Worm (Caenorhabditis elegans) whole organism, mixed stage, embryonic: ENCODE measurements around the gene Y48C3A.18.
A peak's percentile ranks its signal among the peaks of the same experiment; 100 is the strongest.

ENCODE experiments used
- M03D4.4 ChIP-seq: sonication (generic microtip); optimal IDR thresholded peaks from 2 replicates; lab custom pipeline; 2017; ENCODE audit warnings: mild to moderate bottlenecking, missing genetic modification characterization, missing compliant biosample characterization
- bed-3 ChIP-seq: fragments of 200-800 bp; sonication (Bioruptor generic); optimal IDR thresholded peaks from 3 replicates; lab custom pipeline; 2018; ENCODE audit warnings: mild to moderate bottlenecking, missing genetic modification characterization, moderate library complexity, missing compliant biosample characterization
- blmp-1 ChIP-seq: fragments of 150-350 bp; optimal IDR thresholded peaks from 2 replicates; lab custom pipeline; 2014; ENCODE audit warnings: missing biosample characterization, missing genetic modification characterization
- ceh-39 ChIP-seq: fragments of 150-350 bp; optimal IDR thresholded peaks from 2 replicates; lab custom pipeline; 2014; ENCODE audit warnings: missing biosample characterization, missing genetic modification characterization
- ceh-43 ChIP-seq: fragments of 200-800 bp; sonication (Bioruptor generic); optimal IDR thresholded peaks from 2 replicates; lab custom pipeline; 2018; ENCODE audit warnings: mild to moderate bottlenecking, missing genetic modification characterization, moderate library complexity, missing compliant biosample characterization
- ceh-83 ChIP-seq: fragments of 200-800 bp; sonication (Bioruptor generic); optimal IDR thresholded peaks from 2 replicates; lab custom pipeline; 2018; ENCODE audit warnings: mild to moderate bottlenecking, missing genetic modification characterization, missing compliant biosample characterization
- ces-1 ChIP-seq: fragments of 150-350 bp; optimal IDR thresholded peaks from 2 replicates; lab custom pipeline; 2014; ENCODE audit warnings: missing biosample characterization, missing genetic modification reagents, missing genetic modification characterization
- cnd-1 ChIP-seq: fragments of 200-800 bp; sonication (Bioruptor generic); optimal IDR thresholded peaks from 2 replicates; lab custom pipeline; 2018; ENCODE audit warnings: mild to moderate bottlenecking, missing genetic modification characterization, missing compliant biosample characterization
- drap-1 ChIP-seq: fragments of 200-800 bp; sonication (Bioruptor generic); optimal IDR thresholded peaks from 3 replicates; lab custom pipeline; 2018; ENCODE audit warnings: mild to moderate bottlenecking, missing genetic modification characterization, missing compliant biosample characterization
- elt-1 ChIP-seq: sonication (generic microtip); optimal IDR thresholded peaks from 2 replicates; lab custom pipeline; 2017; ENCODE audit warnings: missing genetic modification characterization, mild to moderate bottlenecking, missing compliant biosample characterization, antibody characterized with exemption, moderate library complexity, borderline replicate concordance; ENCODE audit not compliant: insufficient read depth
- elt-3 ChIP-seq: fragments of 150-350 bp; optimal IDR thresholded peaks from 2 replicates; lab custom pipeline; 2014; ENCODE audit warnings: missing biosample characterization, missing genetic modification characterization
- flh-1 ChIP-seq: fragments of 200-800 bp; sonication (Bioruptor generic); optimal IDR thresholded peaks from 2 replicates; lab custom pipeline; 2018; ENCODE audit warnings: mild to moderate bottlenecking, missing genetic modification characterization, moderate library complexity, missing compliant biosample characterization
- ham-2 ChIP-seq: fragments of 200-800 bp; sonication (Bioruptor generic); optimal IDR thresholded peaks from 2 replicates; lab custom pipeline; 2018; ENCODE audit warnings: mild to moderate bottlenecking, missing genetic modification characterization, missing compliant biosample characterization
- hlh-1 ChIP-seq: fragments of 150-350 bp; optimal IDR thresholded peaks from 2 replicates; lab custom pipeline; 2014; ENCODE audit warnings: missing biosample characterization, missing genetic modification reagents, missing genetic modification characterization
- lin-13 ChIP-seq: fragments of 150-350 bp; optimal IDR thresholded peaks from 2 replicates; lab custom pipeline; 2014; ENCODE audit warnings: missing biosample characterization, missing genetic modification characterization
- lin-32 ChIP-seq: fragments of 200-800 bp; sonication (Bioruptor generic); optimal IDR thresholded peaks from 2 replicates; lab custom pipeline; 2018; ENCODE audit warnings: mild to moderate bottlenecking, missing genetic modification characterization, missing compliant biosample characterization
- lsy-2 ChIP-seq: fragments of 150-350 bp; optimal IDR thresholded peaks from 2 replicates; lab custom pipeline; 2014; ENCODE audit warnings: missing biosample characterization, missing genetic modification characterization
- mab-5 ChIP-seq: fragments of 150-350 bp; optimal IDR thresholded peaks from 2 replicates; lab custom pipeline; 2014; ENCODE audit warnings: missing biosample characterization, missing genetic modification characterization
- mep-1 ChIP-seq: fragments of 150-350 bp; optimal IDR thresholded peaks from 2 replicates; lab custom pipeline; 2017; ENCODE audit warnings: missing biosample characterization, missing genetic modification reagents, missing genetic modification characterization, inconsistent platforms
- mls-2 ChIP-seq: sonication (generic microtip); optimal IDR thresholded peaks from 2 replicates; lab custom pipeline; 2016; ENCODE audit warnings: mild to moderate bottlenecking, missing genetic modification characterization, moderate library complexity, missing compliant biosample characterization
- nhr-2 ChIP-seq: fragments of 150-350 bp; optimal IDR thresholded peaks from 2 replicates; lab custom pipeline; 2014; ENCODE audit warnings: missing biosample characterization, missing genetic modification characterization
- nhr-237 ChIP-seq: fragments of 150-350 bp; optimal IDR thresholded peaks from 2 replicates; lab custom pipeline; 2014; ENCODE audit warnings: missing biosample characterization, missing genetic modification characterization
- nhr-28 ChIP-seq: fragments of 150-350 bp; optimal IDR thresholded peaks from 2 replicates; lab custom pipeline; 2014; ENCODE audit warnings: missing biosample characterization, missing genetic modification characterization
- nhr-76 ChIP-seq: sonication (generic microtip); optimal IDR thresholded peaks from 2 replicates; lab custom pipeline; 2017; ENCODE audit warnings: missing biosample characterization, missing genetic modification characterization
- pha-4 ChIP-seq: fragments of 150-350 bp; optimal IDR thresholded peaks from 2 replicates; lab custom pipeline; 2018; ENCODE audit warnings: missing biosample characterization, missing genetic modification reagents, missing genetic modification characterization
- sem-2 ChIP-seq: fragments of 200-800 bp; sonication (Bioruptor generic); optimal IDR thresholded peaks from 2 replicates; lab custom pipeline; 2018; ENCODE audit warnings: mild to moderate bottlenecking, missing genetic modification characterization, missing compliant biosample characterization
- snpc-4 ChIP-seq: fragments of 150-350 bp; optimal IDR thresholded peaks from 2 replicates; lab custom pipeline; 2014; ENCODE audit warnings: missing biosample characterization, missing genetic modification characterization
- sptf-1 ChIP-seq: sonication (generic microtip); optimal IDR thresholded peaks from 2 replicates; lab custom pipeline; 2017; ENCODE audit warnings: mild to moderate bottlenecking, missing genetic modification characterization, moderate library complexity, missing compliant biosample characterization
- tbx-8 ChIP-seq: fragments of 200-800 bp; sonication (Bioruptor generic); optimal IDR thresholded peaks from 2 replicates; lab custom pipeline; 2018; ENCODE audit warnings: mild to moderate bottlenecking, missing genetic modification characterization, moderate library complexity, missing compliant biosample characterization
- unc-120 ChIP-seq: sonication (generic microtip); optimal IDR thresholded peaks from 2 replicates; lab custom pipeline; 2017; ENCODE audit warnings: missing genetic modification characterization, missing compliant biosample characterization; ENCODE audit not compliant: poor library complexity, severe bottlenecking
- unc-39 ChIP-seq: fragments of 150-350 bp; optimal IDR thresholded peaks from 2 replicates; lab custom pipeline; 2014; ENCODE audit warnings: missing biosample characterization, missing genetic modification characterization
- unc-62 ChIP-seq: fragments of 150-350 bp; optimal IDR thresholded peaks from 2 replicates; lab custom pipeline; 2014; ENCODE audit warnings: missing biosample characterization, missing genetic modification reagents, missing genetic modification characterization
- ztf-11 ChIP-seq: fragments of 150-350 bp; optimal IDR thresholded peaks from 2 replicates; lab custom pipeline; 2014; ENCODE audit warnings: missing biosample characterization, missing genetic modification characterization

The Y48C3A.18 gene

ce11 chrII:13412335-13412734 lies at the start of gene Y48C3A.18:
Gene Y48C3A.18 (plus strand): TSS chrII:13412635.
- TF ChIP-seq bed-3 (GFP tag; lab: Kevin White, UChicago) (no peak), unc-120 (no peak), lsy-2 (tag; lab: Kevin White, UChicago) (no peak), unc-39 (tag; lab: Kevin White, UChicago) (no peak), M03D4.4 (no peak), lin-13 (tag; lab: Kevin White, UChicago) (no peak), ceh-39 (tag; lab: Kevin White, UChicago) (no peak), nhr-2 (tag; lab: Kevin White, UChicago) (no peak), sem-2 (GFP tag; lab: Kevin White, UChicago) (no peak), nhr-76 (tag; lab: Kevin White, UChicago) (no peak), ham-2 (GFP tag; lab: Kevin White, UChicago) (no peak), elt-3 (tag; lab: Kevin White, UChicago) (no peak), elt-1 (tag; lab: Kevin White, UChicago) (no peak), blmp-1 (no peak)

ce11 chrII:13367784-13368183 lies 44.7 kb upstream of the Y48C3A.18 start:
- TF ChIP-seq elt-3 (tag; lab: Kevin White, UChicago) (no peak), nhr-2 (tag; lab: Kevin White, UChicago) (no peak), pha-4 (tag; lab: Kevin White, UChicago) (no peak), flh-1 (GFP tag; lab: Kevin White, UChicago) (no peak), ham-2 (GFP tag; lab: Kevin White, UChicago) (no peak)

ce11 chrII:13369231-13369630 lies 43.2 kb upstream of the Y48C3A.18 start, which contains the start of gene Y48C3A.20:
Gene Y48C3A.20 (plus strand): TSS chrII:13369607.
- TF ChIP-seq lin-32 = no peak
- TF ChIP-seq lsy-2 (tag; lab: Kevin White, UChicago) = peak; percentile 42
- peak; percentile 57 for TF ChIP-seq nhr-237 (tag; lab: Kevin White, UChicago)
- peak; percentile 83 for TF ChIP-seq ces-1 (GFP tag; lab: Kevin White, UChicago)
- TF ChIP-seq sptf-1 (tag; lab: Kevin White, UChicago) = peak; percentile 19
- TF ChIP-seq lin-13 (tag; lab: Kevin White, UChicago) = peak; percentile 73
- TF ChIP-seq cnd-1 = no peak
- TF ChIP-seq ceh-39 (tag; lab: Kevin White, UChicago) = peak; percentile 16
- peak; percentile 52 for TF ChIP-seq mep-1 (tag; lab: Kevin White, UChicago)
- TF ChIP-seq mls-2 = no peak
- TF ChIP-seq nhr-76 (tag; lab: Kevin White, UChicago) = no peak
- TF ChIP-seq pha-4 (tag; lab: Kevin White, UChicago) = peak; percentile 71

ce11 chrII:13376112-13376511 lies 36.3 kb upstream of the Y48C3A.18 start, which contains the start of gene Y48C3A.12:
Gene Y48C3A.12 (plus strand): TSS chrII:13376412.
- TF ChIP-seq sem-2 (GFP tag; lab: Kevin White, UChicago) (no peak), lin-13 (tag; lab: Kevin White, UChicago) (no peak), hlh-1 (no peak), ham-2 (GFP tag; lab: Kevin White, UChicago) (no peak), ceh-43 (GFP tag; lab: Kevin White, UChicago) (no peak), unc-62 (no peak), lsy-2 (tag; lab: Kevin White, UChicago) (no peak), mab-5 (tag; lab: Kevin White, UChicago) (no peak), ztf-11 (no peak), nhr-2 (tag; lab: Kevin White, UChicago) (no peak), elt-3 (tag; lab: Kevin White, UChicago) (no peak), lin-32 (no peak)

ce11 chrII:13383061-13383460 lies 29.4 kb upstream of the Y48C3A.18 start:
- TF ChIP-seq sptf-1 (tag; lab: Kevin White, UChicago) (no peak), mep-1 (tag; lab: Kevin White, UChicago) (no peak), mls-2 (no peak), snpc-4 (tag; lab: Kevin White, UChicago) (no peak), mab-5 (tag; lab: Kevin White, UChicago) (no peak), bed-3 (GFP tag; lab: Kevin White, UChicago) (no peak), unc-39 (tag; lab: Kevin White, UChicago) (no peak), drap-1 (no peak), nhr-2 (tag; lab: Kevin White, UChicago) (no peak), ceh-43 (GFP tag; lab: Kevin White, UChicago) (no peak), ces-1 (GFP tag; lab: Kevin White, UChicago) (no peak), unc-120 (no peak), hlh-1 (no peak), nhr-237 (tag; lab: Kevin White, UChicago) (no peak), unc-62 (no peak), nhr-76 (tag; lab: Kevin White, UChicago) (no peak), lin-32 (no peak), tbx-8 (no peak), ceh-83 (no peak), nhr-28 (tag; lab: Kevin White, UChicago) (no peak)
